Fruit fly (Drosophila melanogaster): Measurements from ENCODE around the gene tgo.

tgo gene

dm6 chr3R:9027082-9027481 is 7.3 kb upstream of the tgo start (continued):
- TF ChIP-seq al (GFP tag; IDR thresholded peaks at IDR 0.05) (no peak), CkIIα-i1 (GFP tag; IDR thresholded peaks at IDR 0.05) (no peak), Eip74EF (GFP tag; optimal IDR thresholded peaks at IDR 0.05) (peak in 1 of 2 experiments; percentile 75), CG4360 (GFP tag; IDR thresholded peaks at IDR 0.05) (peak; percentile 36; the same call in 1 of the 2 replicates), chn (GFP tag; optimal IDR thresholded peaks at IDR 0.05) (no peak), usp (GFP tag; optimal IDR thresholded peaks at IDR 0.05) (no peak), prd (optimal IDR thresholded peaks at IDR 0.05) (no peak), prd (GFP tag; IDR thresholded peaks at IDR 0.05) (peak; percentile 10; the same call in 1 of the 3 replicates), Hmr (GFP tag; optimal IDR thresholded peaks at IDR 0.05) (no peak), Meics (GFP tag; optimal IDR thresholded peaks at IDR 0.05) (no peak), HLH3B (GFP tag; IDR thresholded peaks at IDR 0.05) (no peak), twi (tag; optimal IDR thresholded peaks at IDR 0.05) (no peak), tup (GFP tag; optimal IDR thresholded peaks at IDR 0.05) (no peak), CG16863 (GFP tag; optimal IDR thresholded peaks at IDR 0.05) (no peak), CG14860 (GFP tag; IDR thresholded peaks at IDR 0.05; ENCODE audit: partially characterized antibody) (no peak), CG11504 (tag; optimal IDR thresholded peaks at IDR 0.05) (no peak), CG10543 (GFP tag; optimal IDR thresholded peaks at IDR 0.05) (no peak), Blimp-1 (GFP tag; optimal IDR thresholded peaks at IDR 0.05) (no peak), CG10959 (GFP tag; IDR thresholded peaks at IDR 0.05) (no peak), CG1233 (GFP tag; optimal IDR thresholded peaks at IDR 0.05) (no peak), bcd (GFP tag; optimal IDR thresholded peaks at IDR 0.05) (no peak), CG6689 (GFP tag; IDR thresholded peaks at IDR 0.05) (no peak), psq (GFP tag; optimal IDR thresholded peaks at IDR 0.05) (no peak), p53 (GFP tag; optimal IDR thresholded peaks at IDR 0.05) (no peak), Asciz (GFP tag; optimal IDR thresholded peaks at IDR 0.05) (no peak), ara (GFP tag; IDR thresholded peaks at IDR 0.05) (0 out of 2 replicates have a peak, but pooled peaks have one; percentile 5), Six4 (GFP tag; optimal IDR thresholded peaks at IDR 0.05) (no peak), H2.0 (GFP tag; IDR thresholded peaks at IDR 0.05) (no peak)

DNA sequence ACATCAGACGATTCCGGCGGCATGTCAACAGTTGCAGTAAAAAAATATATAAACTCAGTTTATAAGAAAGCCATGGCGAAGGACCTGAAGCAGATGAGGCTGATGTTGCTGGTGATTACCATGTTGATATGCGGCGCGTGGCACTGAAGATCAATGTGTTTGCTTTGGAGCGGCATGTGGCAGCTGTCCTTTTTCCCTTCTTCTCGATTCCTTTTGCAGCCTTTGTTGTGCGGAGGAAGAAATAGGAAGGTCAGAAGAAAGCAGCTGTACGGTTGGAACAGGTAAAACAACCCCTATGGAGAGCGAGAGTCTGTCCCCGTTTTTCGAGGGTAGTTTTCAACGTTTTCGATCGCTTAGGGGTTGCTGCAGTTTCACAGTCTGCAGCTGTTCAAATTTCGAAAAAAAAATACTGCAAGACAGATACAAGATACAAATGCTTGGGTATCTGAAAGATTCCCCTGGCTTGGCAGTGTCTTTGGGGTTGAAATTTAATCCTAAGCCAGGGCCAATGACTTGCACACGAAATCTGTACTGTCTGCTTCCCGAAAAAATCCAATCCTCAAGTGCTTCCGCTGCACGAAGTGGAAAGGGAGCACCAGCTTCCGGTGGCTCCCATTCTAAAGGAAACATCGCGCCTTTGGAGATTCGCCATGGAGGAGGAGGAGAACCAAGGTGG is 5.2 kb upstream of the tgo start:
- no peak for TF ChIP-seq Hsf (GFP tag; optimal IDR thresholded peaks at IDR 0.05)
- TF ChIP-seq Stat92E (GFP tag; optimal IDR thresholded peaks at IDR 0.05) = no peak
- TF ChIP-seq ssp (GFP tag; IDR thresholded peaks at IDR 0.05) = no peak
- TF ChIP-seq abd-A (tag; optimal IDR thresholded peaks at IDR 0.05) = no peak
- TF ChIP-seq gcm (GFP tag; optimal IDR thresholded peaks at IDR 0.05) = no peak
- TF ChIP-seq gro (GFP tag; optimal IDR thresholded peaks at IDR 0.05) = no peak
- TF ChIP-seq CG11695 (GFP tag; IDR thresholded peaks at IDR 0.05) = no peak
- TF ChIP-seq tll (GFP tag; optimal IDR thresholded peaks at IDR 0.05) = peak in 1 of 2 experiments; percentile 38
- no peak for TF ChIP-seq Hr78 (GFP tag; optimal IDR thresholded peaks at IDR 0.05)
- no peak for TF ChIP-seq CG13894 (tag; optimal IDR thresholded peaks at IDR 0.05)
- no peak for TF ChIP-seq Six4 (GFP tag; optimal IDR thresholded peaks at IDR 0.05)
- no peak for TF ChIP-seq chm (GFP tag; IDR thresholded peaks at IDR 0.05)
- no peak for TF ChIP-seq Sox102F (GFP tag; optimal IDR thresholded peaks at IDR 0.05)
- no peak for TF ChIP-seq Hr3 (GFP tag; optimal IDR thresholded peaks at IDR 0.05)
- TF ChIP-seq CG12391 (tag; optimal IDR thresholded peaks at IDR 0.05) = no peak
- no peak for TF ChIP-seq pita (GFP tag; optimal IDR thresholded peaks at IDR 0.05)
- TF ChIP-seq Deaf1 (tag; optimal IDR thresholded peaks at IDR 0.05) = no peak
- TF ChIP-seq NfI (GFP tag; optimal IDR thresholded peaks at IDR 0.05) = no peak
- peak; percentile 83 for TF ChIP-seq sqz (GFP tag; optimal IDR thresholded peaks at IDR 0.05)
- no peak for TF ChIP-seq CG13287 (GFP tag; IDR thresholded peaks at IDR 0.05; ENCODE audit: partially characterized antibody)
- peak; percentile 100 for TF ChIP-seq pros (GFP tag; optimal IDR thresholded peaks at IDR 0.05)
- TF ChIP-seq CG4282 (GFP tag; optimal IDR thresholded peaks at IDR 0.05) = no peak
- no peak for TF ChIP-seq CG3847 (GFP tag; IDR thresholded peaks at IDR 0.05)

Measured in whole organism, embryonic.